Fruit fly (Drosophila melanogaster) whole organism, prepupa: ENCODE data around the gene Socs36E.

Experiments used
- Blimp-1 ChIP-seq: fragments of 200-800 bp; sonication (Bioruptor generic); optimal IDR thresholded peaks from 3 replicates; lab custom pipeline; 2017; ENCODE audit warnings: missing biosample characterization, missing genetic modification characterization, mild to moderate bottlenecking, moderate library complexity, missing genetic modification reagents
- CG10631 ChIP-seq: fragments of 200-800 bp; sonication (Bioruptor generic); optimal IDR thresholded peaks from 2 replicates; lab custom pipeline; 2016; ENCODE audit warnings: missing biosample characterization, missing genetic modification characterization
- CG10669 ChIP-seq: fragments of 200-800 bp; sonication (Bioruptor generic); optimal IDR thresholded peaks from 3 replicates; lab custom pipeline; 2018; ENCODE audit warnings: missing biosample characterization, mild to moderate bottlenecking, missing genetic modification characterization, moderate library complexity
- CG11294 ChIP-seq: fragments of 200-800 bp; sonication (Bioruptor generic); IDR thresholded peaks from 2 replicates; pipeline ENCODE4 v1.3.6; 2022; ENCODE audit warnings: missing biosample characterization, missing genetic modification characterization
- CG15336 ChIP-seq: fragments of 200-800 bp; sonication (Bioruptor generic); IDR thresholded peaks from 2 replicates; pipeline ENCODE4 v1.3.6; 2022; ENCODE audit warnings: missing biosample characterization, missing genetic modification characterization
- CG1621 ChIP-seq: fragments of 200-800 bp; sonication (Bioruptor generic); optimal IDR thresholded peaks from 3 replicates; lab custom pipeline; 2018; ENCODE audit warnings: missing biosample characterization, mild to moderate bottlenecking, missing genetic modification characterization
- CG16779 ChIP-seq: fragments of 200-800 bp; sonication (Bioruptor generic); optimal IDR thresholded peaks from 3 replicates; lab custom pipeline; 2017; ENCODE audit warnings: missing biosample characterization, mild to moderate bottlenecking, missing genetic modification characterization
- CG31627 ChIP-seq: fragments of 200-800 bp; sonication (Bioruptor generic); optimal IDR thresholded peaks from 3 replicates; lab custom pipeline; 2016; ENCODE audit warnings: missing biosample characterization, missing genetic modification characterization
- CG32006 ChIP-seq: fragments of 200-800 bp; sonication (Bioruptor generic); optimal IDR thresholded peaks from 3 replicates; lab custom pipeline; 2017; ENCODE audit warnings: missing biosample characterization, mild to moderate bottlenecking, missing genetic modification characterization
- CG34406 ChIP-seq: fragments of 200-800 bp; sonication (Bioruptor generic); optimal IDR thresholded peaks from 3 replicates; lab custom pipeline; 2016; ENCODE audit warnings: missing biosample characterization, missing genetic modification characterization
- CG3919 ChIP-seq: fragments of 200-800 bp; sonication (Bioruptor generic); optimal IDR thresholded peaks from 3 replicates; lab custom pipeline; 2016; ENCODE audit warnings: missing biosample characterization, missing genetic modification characterization
- CG4318 ChIP-seq: fragments of 200-800 bp; sonication (Bioruptor generic); optimal IDR thresholded peaks from 3 replicates; lab custom pipeline; 2017; ENCODE audit warnings: missing biosample characterization, mild to moderate bottlenecking, missing genetic modification characterization
- CG6163 ChIP-seq: fragments of 200-800 bp; sonication (Bioruptor generic); IDR thresholded peaks from 3 replicates; pipeline ENCODE4 v1.3.6; 2022; ENCODE audit warnings: missing biosample characterization, missing genetic modification characterization
- CG6792 ChIP-seq: fragments of 200-800 bp; sonication (Bioruptor generic); optimal IDR thresholded peaks from 3 replicates; lab custom pipeline; 2016; ENCODE audit warnings: missing biosample characterization, missing genetic modification characterization
- CG6808 ChIP-seq: fragments of 200-800 bp; sonication (Bioruptor generic); optimal IDR thresholded peaks from 3 replicates; lab custom pipeline; 2017; ENCODE audit warnings: missing biosample characterization, missing genetic modification characterization, mild to moderate bottlenecking, moderate library complexity, missing genetic modification reagents
- CG6854 ChIP-seq: fragments of 200-800 bp; sonication (Bioruptor generic); optimal IDR thresholded peaks from 2 replicates; lab custom pipeline; 2017; ENCODE audit warnings: missing biosample characterization, mild to moderate bottlenecking, missing genetic modification characterization
- CG7368 ChIP-seq: fragments of 200-800 bp; sonication (Bioruptor generic); optimal IDR thresholded peaks from 3 replicates; lab custom pipeline; 2016; ENCODE audit warnings: missing biosample characterization, missing genetic modification characterization
- CG8119 ChIP-seq: fragments of 200-800 bp; sonication (Bioruptor generic); IDR thresholded peaks from 3 replicates; pipeline ENCODE4 v1.3.6; 2022; ENCODE audit warnings: missing biosample characterization, missing genetic modification characterization
- Eip75B ChIP-seq: fragments of 200-800 bp; sonication (Bioruptor generic); optimal IDR thresholded peaks from 3 replicates; lab custom pipeline; 2016; ENCODE audit warnings: missing biosample characterization, missing genetic modification characterization
- Eip78C ChIP-seq: fragments of 200-800 bp; sonication (Bioruptor generic); peaks from one replicate; lab custom pipeline; 2016; ENCODE audit warnings: missing biosample characterization, missing genetic modification characterization
- Eip93F ChIP-seq: fragments of 200-800 bp; sonication (Bioruptor generic); optimal IDR thresholded peaks from 2 replicates; lab custom pipeline; 2016; ENCODE audit warnings: missing biosample characterization, mild to moderate bottlenecking, missing genetic modification characterization
- Ets21C ChIP-seq: fragments of 200-800 bp; sonication (Bioruptor generic); optimal IDR thresholded peaks from 3 replicates; lab custom pipeline; 2016; ENCODE audit warnings: missing biosample characterization, missing genetic modification characterization
- Gug ChIP-seq: fragments of 200-800 bp; sonication (Bioruptor generic); IDR thresholded peaks from 2 replicates; pipeline ENCODE4 v1.3.6; 2022; ENCODE audit warnings: missing biosample characterization, missing genetic modification characterization
- Hr38 ChIP-seq: sonication (Bioruptor generic); optimal IDR thresholded peaks from 2 replicates; lab custom pipeline; 2016; ENCODE audit warnings: missing biosample characterization, missing genetic modification characterization
- Hr39 ChIP-seq: fragments of 200-800 bp; sonication (Bioruptor generic); optimal IDR thresholded peaks from 2 replicates; lab custom pipeline; 2016; ENCODE audit warnings: missing biosample characterization, missing genetic modification characterization
- Hr4 ChIP-seq: fragments of 200-800 bp; sonication (Bioruptor generic); optimal IDR thresholded peaks from 3 replicates; lab custom pipeline; 2016; ENCODE audit warnings: missing biosample characterization, missing genetic modification characterization
- Lpt ChIP-seq: fragments of 200-800 bp; sonication (Bioruptor generic); optimal IDR thresholded peaks from 3 replicates; lab custom pipeline; 2016; ENCODE audit warnings: missing biosample characterization, missing genetic modification characterization
- Met ChIP-seq: fragments of 200-800 bp; sonication (Bioruptor generic); optimal IDR thresholded peaks from 3 replicates; lab custom pipeline; 2016; ENCODE audit warnings: missing biosample characterization, missing genetic modification characterization
- OdsH ChIP-seq: fragments of 200-800 bp; sonication (Bioruptor generic); optimal IDR thresholded peaks from 3 replicates; lab custom pipeline; 2016; ENCODE audit warnings: missing biosample characterization, missing genetic modification characterization
- Sox14 ChIP-seq: fragments of 200-800 bp; sonication (Bioruptor generic); optimal IDR thresholded peaks from 3 replicates; lab custom pipeline; 2016; ENCODE audit warnings: missing biosample characterization, missing genetic modification characterization
- Sox15 ChIP-seq: fragments of 200-800 bp; sonication (Bioruptor generic); optimal IDR thresholded peaks from 3 replicates; lab custom pipeline; 2016; ENCODE audit warnings: missing biosample characterization, missing genetic modification characterization
- achi ChIP-seq: fragments of 200-800 bp; sonication (Bioruptor generic); optimal IDR thresholded peaks from 3 replicates; lab custom pipeline; 2016; ENCODE audit warnings: missing biosample characterization, missing genetic modification characterization
- acj6 ChIP-seq: fragments of 200-800 bp; sonication (Bioruptor generic); optimal IDR thresholded peaks from 3 replicates; lab custom pipeline; 2016; ENCODE audit warnings: missing biosample characterization, missing genetic modification characterization
- dsx ChIP-seq: fragments of 200-800 bp; optimal IDR thresholded peaks from 3 replicates; lab custom pipeline; 2019; ENCODE audit warnings: missing biosample characterization, mild to moderate bottlenecking, missing genetic modification characterization, moderate library complexity; ENCODE audit not compliant: poor library complexity, severe bottlenecking
- eg ChIP-seq: fragments of 200-800 bp; sonication (Bioruptor generic); IDR thresholded peaks from 3 replicates; pipeline ENCODE4 v1.3.6; 2022; ENCODE audit warnings: missing biosample characterization, missing genetic modification characterization
- esn ChIP-seq: fragments of 200-800 bp; sonication (Bioruptor generic); optimal IDR thresholded peaks from 2 replicates; lab custom pipeline; 2016; ENCODE audit warnings: missing biosample characterization, mild to moderate bottlenecking, missing genetic modification characterization, moderate library complexity
- fd85E ChIP-seq: fragments of 200-800 bp; sonication (Bioruptor generic); optimal IDR thresholded peaks from 3 replicates; lab custom pipeline; 2016; ENCODE audit warnings: missing biosample characterization, missing genetic modification characterization
- lz ChIP-seq: fragments of 200-800 bp; sonication (Bioruptor generic); optimal IDR thresholded peaks from 3 replicates; lab custom pipeline; 2016; ENCODE audit warnings: missing biosample characterization, missing genetic modification characterization
- net ChIP-seq: fragments of 200-800 bp; sonication (Bioruptor generic); optimal IDR thresholded peaks from 3 replicates; lab custom pipeline; 2016; ENCODE audit warnings: missing biosample characterization, missing genetic modification characterization
- salr ChIP-seq, 2 experiments: fragments of 200-800 bp; sonication (Bioruptor generic); optimal IDR thresholded peaks; 3 replicates each; lab custom pipeline; 2016 to 2018; ENCODE audit warnings: missing biosample characterization in 2 of 2, missing genetic modification characterization in 2 of 2, mild to moderate bottlenecking in 1 of 2
- spab ChIP-seq: fragments of 200-800 bp; sonication (Bioruptor generic); optimal IDR thresholded peaks from 2 replicates; lab custom pipeline; 2017; ENCODE audit warnings: missing biosample characterization, mild to moderate bottlenecking, missing genetic modification characterization, missing genetic modification reagents
- ss ChIP-seq, 2 experiments: fragments of 200-800 bp; sonication (Bioruptor generic); optimal IDR thresholded peaks; 2 replicates in 1 of 2; 3 replicates in 1 of 2; lab custom pipeline; 2017 to 2018; ENCODE audit warnings: mild to moderate bottlenecking in 2 of 2, missing biosample characterization in 2 of 2, missing genetic modification characterization in 2 of 2, moderate library complexity in 1 of 2
- svp ChIP-seq: fragments of 200-800 bp; sonication (Bioruptor generic); peaks from one replicate; lab custom pipeline; 2016; ENCODE audit warnings: missing biosample characterization, missing genetic modification characterization
- topi ChIP-seq: fragments of 200-800 bp; sonication (Bioruptor generic); optimal IDR thresholded peaks from 3 replicates; lab custom pipeline; 2016; ENCODE audit warnings: missing biosample characterization, missing genetic modification characterization
- vri ChIP-seq: fragments of 200-800 bp; sonication (Bioruptor generic); optimal IDR thresholded peaks from 3 replicates; lab custom pipeline; 2016; ENCODE audit warnings: missing biosample characterization, mild to moderate bottlenecking, missing genetic modification characterization

Gene Socs36E

dm6 chr2L:18152172-18152639, at the start of gene Socs36E:
Socs36E (minus strand) TSS chr2L:18152417.
- peak; percentile 51 for TF ChIP-seq vri (GFP tag; lab: Kevin White, UChicago)
- TF ChIP-seq fd85E (GFP tag; lab: Kevin White, UChicago) = no peak
- TF ChIP-seq Eip75B (GFP tag; lab: Kevin White, UChicago) = peak; percentile 72
- TF ChIP-seq CG6808 (GFP tag; lab: Kevin White, UChicago) = peak; percentile 43
- TF ChIP-seq CG15336 (GFP tag; lab: Robert Waterston, UW) = peak; percentile 28; the same call in 1 of the 2 replicates
- peak; percentile 28 for TF ChIP-seq Sox14 (GFP tag; lab: Kevin White, UChicago)
- peak; percentile 100 for TF ChIP-seq CG1621
- TF ChIP-seq salr (GFP tag; optimal IDR thresholded peaks at IDR 0.05; lab: Kevin White, UChicago) = peak in 1 of 2 experiments; percentile 30
- peak; percentile 32 for TF ChIP-seq dsx
- no peak for TF ChIP-seq eg (GFP tag; lab: Robert Waterston, UW)
- TF ChIP-seq OdsH (GFP tag; lab: Kevin White, UChicago) = no peak
- TF ChIP-seq CG6854 (GFP tag; lab: Kevin White, UChicago) = no peak
- TF ChIP-seq CG3919 (GFP tag; lab: Kevin White, UChicago) = peak; percentile 56
- no peak for TF ChIP-seq Met (GFP tag; lab: Kevin White, UChicago)
- peak; percentile 23; the same call in 1 of the 2 replicates for TF ChIP-seq CG11294 (GFP tag; lab: Robert Waterston, UW)

dm6 chr2L:18186695-18187094, 34.5 kb upstream of the Socs36E start:
- TF ChIP-seq Hr39 = peak; percentile 2
- 0 out of 3 replicates have a peak, but pooled peaks have one; percentile 28 for TF ChIP-seq CG6163 (GFP tag; lab: Robert Waterston, UW)
- TF ChIP-seq CG6792 (GFP tag; lab: Kevin White, UChicago) = no peak
- no peak for TF ChIP-seq Hr4 (GFP tag; lab: Kevin White, UChicago)
- TF ChIP-seq Eip78C = peak; percentile 25

DNA sequence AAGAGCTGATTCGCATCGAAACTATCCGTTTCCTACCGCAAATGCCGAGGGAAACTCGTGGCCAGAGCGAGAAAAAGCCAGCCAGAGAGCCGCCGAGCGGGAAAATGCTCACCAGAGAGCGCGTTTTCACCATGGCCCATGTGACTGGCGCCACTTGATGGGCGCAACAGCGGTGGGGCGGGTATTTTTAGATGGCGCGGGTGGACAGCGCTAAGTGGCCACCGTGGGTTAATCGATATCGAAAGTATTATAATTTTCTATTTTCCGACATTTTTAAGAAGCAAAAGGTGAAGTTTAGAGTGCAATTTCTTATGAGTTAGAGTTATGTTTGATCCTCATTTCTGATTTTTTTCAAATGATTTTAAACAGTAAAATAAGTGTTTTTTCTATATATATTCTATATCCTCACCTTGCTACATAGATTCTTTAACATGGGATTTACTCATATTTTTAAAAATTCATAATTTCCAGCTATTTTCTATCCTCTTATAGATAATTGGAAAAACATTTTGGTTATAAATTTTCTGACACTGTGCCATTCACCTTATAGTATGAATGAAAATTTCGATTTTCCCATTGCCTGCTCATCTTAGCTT, 32.5 kb upstream of the Socs36E start, which contains the start of gene Ptp36E:
TSS of gene Ptp36E (minus strand) at position 360 of the 596 bp plus-strand sequence.
- peak; percentile 76 for TF ChIP-seq Hr4 (GFP tag; lab: Kevin White, UChicago)
- peak; percentile 81 for TF ChIP-seq Eip78C
- no peak for TF ChIP-seq CG7368 (GFP tag; lab: Kevin White, UChicago)
- TF ChIP-seq Gug = peak; percentile 78
- no peak for TF ChIP-seq Ets21C (GFP tag; lab: Kevin White, UChicago)
- peak; percentile 32 for TF ChIP-seq Met (GFP tag; lab: Kevin White, UChicago)
- no peak for TF ChIP-seq CG1621
- TF ChIP-seq Hr39 = no peak
- peak; percentile 60 for TF ChIP-seq CG10631
- peak; percentile 36 for TF ChIP-seq net (GFP tag; lab: Kevin White, UChicago)
- no peak for TF ChIP-seq vri (GFP tag; lab: Kevin White, UChicago)
- no peak for TF ChIP-seq esn (GFP tag; lab: Kevin White, UChicago)
- TF ChIP-seq lz (GFP tag; lab: Kevin White, UChicago) = peak; percentile 0
- TF ChIP-seq ss (GFP tag; optimal IDR thresholded peaks at IDR 0.05; lab: Kevin White, UChicago) = no peak
- peak; percentile 52 for TF ChIP-seq OdsH (GFP tag; lab: Kevin White, UChicago)
- peak; percentile 5 for TF ChIP-seq Sox14 (GFP tag; lab: Kevin White, UChicago)
- TF ChIP-seq CG32006 = peak; percentile 83
- TF ChIP-seq topi = no peak
- TF ChIP-seq CG8119 (GFP tag; lab: Robert Waterston, UW) = peak; percentile 83
- TF ChIP-seq Sox15 (GFP tag; lab: Kevin White, UChicago) = no peak
- TF ChIP-seq CG11294 (GFP tag; lab: Robert Waterston, UW) = peak; percentile 81; the same call in 1 of the 2 replicates
- TF ChIP-seq Eip93F (GFP tag; lab: Kevin White, UChicago) = no peak
- peak; percentile 42 for TF ChIP-seq CG10669 (GFP tag; lab: Kevin White, UChicago)
- TF ChIP-seq CG4318 = peak; percentile 59
- no peak for TF ChIP-seq CG34406 (GFP tag; lab: Kevin White, UChicago)
- no peak for TF ChIP-seq fd85E (GFP tag; lab: Kevin White, UChicago)
- no peak for TF ChIP-seq CG6854 (GFP tag; lab: Kevin White, UChicago)
- TF ChIP-seq achi (GFP tag; lab: Kevin White, UChicago) = peak; percentile 29
- TF ChIP-seq CG16779 = peak; percentile 26
- TF ChIP-seq acj6 (GFP tag; lab: Kevin White, UChicago) = peak; percentile 55
- TF ChIP-seq CG6792 (GFP tag; lab: Kevin White, UChicago) = peak; percentile 31
- TF ChIP-seq CG31627 (GFP tag; lab: Kevin White, UChicago) = no peak
- no peak for TF ChIP-seq Blimp-1 (GFP tag; lab: Kevin White, UChicago)
- peak; percentile 61; the same call in 2 of the 3 replicates for TF ChIP-seq CG6163 (GFP tag; lab: Robert Waterston, UW)
- peak; percentile 66 for TF ChIP-seq svp (GFP tag; lab: Kevin White, UChicago)
- TF ChIP-seq Lpt (GFP tag; lab: Kevin White, UChicago) = peak; percentile 63
- TF ChIP-seq spab (GFP tag; lab: Kevin White, UChicago) = peak; percentile 38
- no peak for TF ChIP-seq Hr38 (GFP tag; lab: Kevin White, UChicago)
